Fruit fly (Drosophila melanogaster) whole organism, wandering third instar larva: Measurements from ENCODE around the gene Or82a.

Source experiments
- Abd-B ChIP-seq: fragments of >200 bp; optimal IDR thresholded peaks from 2 replicates; lab custom pipeline; 2017; ENCODE audit warnings: missing biosample characterization, missing genetic modification characterization
- CG32264 ChIP-seq: fragments of 200-800 bp; sonication (Bioruptor generic); optimal IDR thresholded peaks from 2 replicates; lab custom pipeline; 2016; ENCODE audit warnings: missing biosample characterization, missing genetic modification characterization
- CG9705 ChIP-seq: fragments of 200-800 bp; sonication (Bioruptor generic); optimal IDR thresholded peaks from 2 replicates; lab custom pipeline; 2018; ENCODE audit warnings: missing biosample characterization, mild to moderate bottlenecking, missing genetic modification characterization
- CrebA ChIP-seq: fragments of 200-800 bp; sonication (Bioruptor generic); optimal IDR thresholded peaks from 2 replicates; lab custom pipeline; 2016; ENCODE audit warnings: missing biosample characterization, mild to moderate bottlenecking, missing genetic modification characterization, borderline replicate concordance
- Dfd ChIP-seq: fragments of >200 bp; optimal IDR thresholded peaks from 2 replicates; lab custom pipeline; 2017; ENCODE audit warnings: missing biosample characterization, missing genetic modification characterization
- Dif ChIP-seq: fragments of 200-275, 200-300 bp; sonication (Bioruptor generic); optimal IDR thresholded peaks from 2 replicates; lab custom pipeline; 2018; ENCODE audit warnings: missing biosample characterization, missing genetic modification characterization; ENCODE audit not compliant: partially characterized antibody
- GATAd ChIP-seq: sonication (Bioruptor generic); optimal IDR thresholded peaks from 2 replicates; lab custom pipeline; 2016; ENCODE audit warnings: missing biosample characterization, missing genetic modification characterization
- HLH106 ChIP-seq: fragments of 200-800 bp; optimal IDR thresholded peaks from 3 replicates; lab custom pipeline; 2019; ENCODE audit warnings: missing biosample characterization, mild to moderate bottlenecking, missing genetic modification characterization, moderate library complexity
- Hnf4 ChIP-seq: fragments of 200-800 bp; sonication (Bioruptor generic); optimal IDR thresholded peaks from 2 replicates; lab custom pipeline; 2016; ENCODE audit warnings: missing biosample characterization, mild to moderate bottlenecking, missing genetic modification characterization
- Hr78 ChIP-seq: fragments of >200 bp; optimal IDR thresholded peaks from 2 replicates; lab custom pipeline; 2017; ENCODE audit warnings: missing biosample characterization, missing genetic modification characterization
- Hr83 ChIP-seq: fragments of 200-300 bp; sonication (Bioruptor generic); optimal IDR thresholded peaks from 2 replicates; lab custom pipeline; 2016; ENCODE audit warnings: missing biosample characterization, mild to moderate bottlenecking, missing genetic modification characterization, moderate library complexity; ENCODE audit not compliant: poor library complexity, severe bottlenecking
- Jra ChIP-seq: sonication (Bioruptor generic); optimal IDR thresholded peaks from 2 replicates; lab custom pipeline; 2016; ENCODE audit warnings: missing biosample characterization, missing genetic modification characterization
- Mio ChIP-seq: sonication (Bioruptor generic); optimal IDR thresholded peaks from 2 replicates; lab custom pipeline; 2016; ENCODE audit warnings: missing biosample characterization, missing genetic modification characterization
- Myc ChIP-seq: fragments of >200 bp; optimal IDR thresholded peaks from 2 replicates; lab custom pipeline; 2017
- N ChIP-seq: fragments of >200 bp; optimal IDR thresholded peaks from 2 replicates; lab custom pipeline; 2018; ENCODE audit warnings: missing biosample characterization, missing external identifiers, missing genetic modification characterization
- OdsH ChIP-seq: fragments of 200-800 bp; sonication (Bioruptor generic); optimal IDR thresholded peaks from 2 replicates; lab custom pipeline; 2016; ENCODE audit warnings: missing biosample characterization, mild to moderate bottlenecking, missing genetic modification characterization
- Rel ChIP-seq, 2 experiments: fragments of 200-800 bp; sonication (Bioruptor generic) in 1 of 2; optimal IDR thresholded peaks; 2 replicates in 1 of 2; 3 replicates in 1 of 2; lab custom pipeline; 2016 to 2019; ENCODE audit warnings: mild to moderate bottlenecking in 2 of 2, missing biosample characterization in 2 of 2, missing genetic modification characterization in 2 of 2, moderate library complexity in 1 of 2
- Sp1 ChIP-seq: fragments of 200-800 bp; sonication (Bioruptor generic); optimal IDR thresholded peaks from 3 replicates; lab custom pipeline; 2019; ENCODE audit warnings: missing biosample characterization, mild to moderate bottlenecking, missing genetic modification characterization, moderate library complexity
- Vsx2 ChIP-seq: fragments of 200-300, 225-300 bp; sonication (Bioruptor generic); optimal IDR thresholded peaks from 2 replicates; lab custom pipeline; 2018; ENCODE audit warnings: missing biosample characterization, missing genetic modification characterization; ENCODE audit not compliant: partially characterized antibody
- br ChIP-seq: fragments of 200-800 bp; sonication (Bioruptor generic); optimal IDR thresholded peaks from 2 replicates; lab custom pipeline; 2016; ENCODE audit warnings: missing biosample characterization, missing genetic modification characterization
- brk ChIP-seq: fragments of 200-800 bp; sonication (Bioruptor generic); optimal IDR thresholded peaks from 2 replicates; lab custom pipeline; 2016; ENCODE audit warnings: missing biosample characterization, mild to moderate bottlenecking, missing genetic modification characterization
- dl ChIP-seq, 2 experiments: fragments of 175-275, 200-275 bp in 1 of 2; fragments of 200-275 bp in 1 of 2; sonication (Bioruptor generic); optimal IDR thresholded peaks; lab custom pipeline; 2018; ENCODE audit warnings: mild to moderate bottlenecking in 2 of 2, missing biosample characterization in 2 of 2, missing genetic modification characterization in 2 of 2, moderate library complexity in 2 of 2; ENCODE audit not compliant: partially characterized antibody in 2 of 2, insufficient read depth in 1 of 2
- dmrt93B ChIP-seq: fragments of 200-800 bp; sonication (Bioruptor generic); optimal IDR thresholded peaks from 2 replicates; lab custom pipeline; 2018; ENCODE audit warnings: missing biosample characterization, mild to moderate bottlenecking, missing genetic modification characterization
- dsf ChIP-seq: sonication (Bioruptor generic); optimal IDR thresholded peaks from 2 replicates; lab custom pipeline; 2016; ENCODE audit warnings: missing biosample characterization, missing genetic modification characterization, borderline replicate concordance
- ey ChIP-seq: fragments of 200-800 bp; sonication (Bioruptor generic); optimal IDR thresholded peaks from 2 replicates; lab custom pipeline; 2016; ENCODE audit warnings: missing biosample characterization, missing genetic modification characterization
- foxo ChIP-seq, 2 experiments: fragments of 200-800 bp; sonication (Bioruptor generic); optimal IDR thresholded peaks; 2 replicates in 1 of 2; 3 replicates in 1 of 2; lab custom pipeline; 2016 to 2017; ENCODE audit warnings: missing biosample characterization in 2 of 2, missing genetic modification characterization in 2 of 2
- fru ChIP-seq: fragments of 200-800 bp; sonication (Bioruptor generic); optimal IDR thresholded peaks from 3 replicates; lab custom pipeline; 2016; ENCODE audit warnings: missing biosample characterization, mild to moderate bottlenecking, missing genetic modification characterization
- h ChIP-seq: fragments of 200-800 bp; sonication (Bioruptor generic); optimal IDR thresholded peaks from 3 replicates; lab custom pipeline; 2016; ENCODE audit warnings: missing biosample characterization, mild to moderate bottlenecking, missing genetic modification characterization
- jim ChIP-seq: fragments of 175-275, 200-325 bp; sonication (Bioruptor generic); optimal IDR thresholded peaks from 2 replicates; lab custom pipeline; 2016; ENCODE audit warnings: missing biosample characterization, mild to moderate bottlenecking, missing genetic modification characterization
- lola ChIP-seq: fragments of >200 bp; optimal IDR thresholded peaks from 2 replicates; lab custom pipeline; 2017; ENCODE audit warnings: missing biosample characterization, missing genetic modification characterization
- pan ChIP-seq: fragments of >200 bp; optimal IDR thresholded peaks from 2 replicates; lab custom pipeline; 2017
- psq ChIP-seq: fragments of 200-800 bp; sonication (Bioruptor generic); optimal IDR thresholded peaks from 3 replicates; lab custom pipeline; 2017; ENCODE audit warnings: missing biosample characterization, mild to moderate bottlenecking, missing genetic modification characterization, moderate library complexity
- rgr ChIP-seq: fragments of 200-800 bp; sonication (Bioruptor generic); optimal IDR thresholded peaks from 3 replicates; lab custom pipeline; 2016; ENCODE audit warnings: missing biosample characterization, mild to moderate bottlenecking, missing genetic modification characterization
- sage ChIP-seq: fragments of 200-800 bp; sonication (Bioruptor generic); optimal IDR thresholded peaks from 2 replicates; lab custom pipeline; 2016; ENCODE audit warnings: missing biosample characterization, mild to moderate bottlenecking, missing genetic modification characterization
- sv ChIP-seq: fragments of 200-800 bp; sonication (Bioruptor generic); optimal IDR thresholded peaks from 3 replicates; lab custom pipeline; 2016; ENCODE audit warnings: missing biosample characterization, missing genetic modification characterization
- tai ChIP-seq: sonication (Bioruptor generic); optimal IDR thresholded peaks from 2 replicates; lab custom pipeline; 2016; ENCODE audit warnings: missing biosample characterization, missing genetic modification characterization
- usp ChIP-seq: fragments of >200 bp; optimal IDR thresholded peaks from 2 replicates; lab custom pipeline; 2017; ENCODE audit warnings: missing biosample characterization, missing genetic modification characterization
- woc ChIP-seq: sonication (Bioruptor generic); optimal IDR thresholded peaks from 2 replicates; lab custom pipeline; 2016; ENCODE audit warnings: missing biosample characterization, mild to moderate bottlenecking, missing genetic modification characterization

Or82a gene

DNA sequence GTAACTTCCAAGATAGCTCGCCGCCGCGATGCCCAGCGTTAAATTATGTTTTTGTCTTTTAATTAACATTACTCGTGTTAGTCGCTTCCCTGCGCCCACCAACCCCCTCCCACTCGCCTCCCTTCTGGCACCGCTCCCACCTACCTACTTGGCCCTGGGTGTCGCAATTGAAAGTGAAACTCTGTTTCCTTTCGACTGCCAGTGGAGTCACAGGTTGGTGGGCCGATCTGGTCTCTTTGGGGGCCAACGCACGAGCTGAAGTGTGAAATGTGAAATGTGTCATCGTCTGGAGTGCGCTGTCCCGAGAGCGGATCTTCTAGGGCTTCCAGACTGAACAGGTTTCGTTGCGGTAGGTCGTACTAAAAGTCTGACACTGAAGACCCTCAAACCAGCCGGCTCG is 42.2 kb upstream of the Or82a start:
- TF ChIP-seq foxo (GFP tag; optimal IDR thresholded peaks at IDR 0.05; lab: Kevin White, UChicago): no peak
- no peak for TF ChIP-seq Hnf4
- no peak for TF ChIP-seq Mio (GFP tag; lab: Kevin White, UChicago)
- no peak for TF ChIP-seq sv (GFP tag; lab: Kevin White, UChicago)
- TF ChIP-seq Dif: no peak
- TF ChIP-seq N: no peak
- TF ChIP-seq br (GFP tag; lab: Kevin White, UChicago): no peak

- TF ChIP-seq usp (no peak), tai (no peak), Jra (GFP tag; lab: Kevin White, UChicago) (no peak), Hnf4 (peak; percentile 17), Abd-B (GFP tag; lab: Kevin White, UChicago) (no peak), jim (GFP tag; lab: Kevin White, UChicago) (no peak), Dfd (peak; percentile 81), rgr (peak; percentile 75), CG9705 (GFP tag; lab: Kevin White, UChicago) (peak; percentile 26), CG32264 (GFP tag; lab: Kevin White, UChicago) (peak; percentile 34), dmrt93B (GFP tag; lab: Kevin White, UChicago) (peak; percentile 31), h (GFP tag; lab: Kevin White, UChicago) (peak; percentile 79), Rel (GFP tag; optimal IDR thresholded peaks at IDR 0.05; lab: Kevin White, UChicago) (no peak), Rel (tag; optimal IDR thresholded peaks at IDR 0.05; lab: Kevin White, UChicago) (peak; percentile 16), GATAd (GFP tag; lab: Kevin White, UChicago) (no peak), Hr78 (GFP tag; lab: Kevin White, UChicago) (no peak), Dif (no peak), N (no peak), ey (GFP tag; lab: Kevin White, UChicago) (peak; percentile 68), dl (GFP tag; optimal IDR thresholded peaks at IDR 0.05; lab: Kevin White, UChicago; ENCODE audit: insufficient read depth in 1 of 2, partially characterized antibody in 2 of 2) (no peak), dsf (GFP tag; lab: Kevin White, UChicago) (no peak), foxo (GFP tag; optimal IDR thresholded peaks at IDR 0.05; lab: Kevin White, UChicago) (peak; percentile 21 to 60), Vsx2 (GFP tag; lab: Kevin White, UChicago) (no peak), lola (no peak), sv (GFP tag; lab: Kevin White, UChicago) (peak; percentile 58), Sp1 (GFP tag; lab: Kevin White, UChicago) (peak; percentile 29), Mio (GFP tag; lab: Kevin White, UChicago) (no peak), fru (GFP tag; lab: Kevin White, UChicago) (peak; percentile 63), Hr83 (no peak), sage (GFP tag; lab: Kevin White, UChicago) (no peak), br (GFP tag; lab: Kevin White, UChicago) (peak; percentile 61), CrebA (no peak), Myc (lab: Kevin White, UChicago) (no peak), psq (GFP tag; lab: Kevin White, UChicago) (peak; percentile 27), woc (GFP tag; lab: Kevin White, UChicago) (peak; percentile 55), HLH106 (peak; percentile 61), OdsH (GFP tag; lab: Kevin White, UChicago) (peak; percentile 48), pan (lab: Kevin White, UChicago) (no peak), brk (GFP tag; lab: Kevin White, UChicago) (no peak)
These were observed 41.3 kb upstream of the Or82a start, which contains the start of gene CG14636 for dm6 chr3R:4215264-4215993. Gene CG14636 (minus strand): TSS chr3R:4215314.
